Fruit fly (Drosophila melanogaster) whole organism, embryonic: Measurements from ENCODE around the gene CG14650.

ENCODE experiments used
- ATbp ChIP-seq: fragments of 200-800 bp; sonication (Bioruptor generic); optimal IDR thresholded peaks from 2 replicates; lab custom pipeline; 2017; ENCODE audit warnings: missing biosample characterization, mild to moderate bottlenecking, missing genetic modification characterization, missing genetic modification reagents
- Aef1 ChIP-seq: fragments of 200-800 bp; sonication (Bioruptor generic); IDR thresholded peaks from 3 replicates; pipeline ENCODE4 v1.3.6; 2022; ENCODE audit warnings: missing biosample characterization, missing genetic modification characterization
- B-H1 ChIP-seq: fragments of 200-800 bp; sonication (Bioruptor generic); IDR thresholded peaks from 3 replicates; pipeline ENCODE4 v1.3.6; 2022; ENCODE audit warnings: missing biosample characterization, missing genetic modification characterization
- CG10209 ChIP-seq: fragments of 200-800 bp; sonication (Bioruptor generic); optimal IDR thresholded peaks from 3 replicates; lab custom pipeline; 2017; ENCODE audit warnings: missing biosample characterization, mild to moderate bottlenecking, missing genetic modification characterization, missing genetic modification reagents
- CG10267 ChIP-seq: fragments of 200-800 bp; sonication (Bioruptor generic); optimal IDR thresholded peaks from 2 replicates; lab custom pipeline; 2018; ENCODE audit warnings: missing biosample characterization, mild to moderate bottlenecking, missing genetic modification characterization, moderate library complexity
- CG11456 ChIP-seq: fragments of 200-800 bp; sonication (Bioruptor generic); IDR thresholded peaks from 3 replicates; pipeline ENCODE4 v1.3.6; 2022; ENCODE audit warnings: missing biosample characterization, missing genetic modification characterization
- CG12744 ChIP-seq: fragments of 200-800 bp; sonication (Bioruptor generic); optimal IDR thresholded peaks from 2 replicates; lab custom pipeline; 2016; ENCODE audit warnings: missing biosample characterization, missing genetic modification characterization
- CG1603 ChIP-seq: fragments of 200-800 bp; sonication (Bioruptor generic); optimal IDR thresholded peaks from 2 replicates; lab custom pipeline; 2019; ENCODE audit warnings: missing biosample characterization, mild to moderate bottlenecking, missing genetic modification characterization, moderate library complexity
- CG16813 ChIP-seq: fragments of 200-800 bp; sonication (Bioruptor generic); IDR thresholded peaks from 3 replicates; pipeline ENCODE4 v1.3.6; 2022; ENCODE audit warnings: missing biosample characterization, missing genetic modification characterization; ENCODE audit not compliant: partially characterized antibody
- CG17612 ChIP-seq: fragments of 200-800 bp; sonication (Bioruptor generic); IDR thresholded peaks from 2 replicates; pipeline ENCODE4 v1.3.6; 2022; ENCODE audit warnings: missing biosample characterization, missing genetic modification characterization
- CG17912 ChIP-seq: fragments of 200-800 bp; sonication (Bioruptor generic); optimal IDR thresholded peaks from 2 replicates; lab custom pipeline; 2018; ENCODE audit warnings: missing biosample characterization, mild to moderate bottlenecking, missing genetic modification characterization
- CG1832 ChIP-seq: fragments of 200-800 bp; sonication (Bioruptor generic); optimal IDR thresholded peaks from 2 replicates; lab custom pipeline; 2017; ENCODE audit warnings: missing biosample characterization, mild to moderate bottlenecking, missing genetic modification characterization, inconsistent platforms
- CG2129 ChIP-seq: fragments of 200-800 bp; sonication (Bioruptor generic); IDR thresholded peaks from 2 replicates; pipeline ENCODE4 v1.3.6; 2022; ENCODE audit warnings: missing biosample characterization, missing genetic modification characterization; ENCODE audit not compliant: partially characterized antibody
- CG34422 ChIP-seq: fragments of 200-800 bp; sonication (Bioruptor generic); IDR thresholded peaks from 3 replicates; pipeline ENCODE4 v1.3.6; 2022; ENCODE audit warnings: missing biosample characterization, missing genetic modification characterization
- CG4424 ChIP-seq: fragments of 200-800 bp; sonication (Bioruptor generic); optimal IDR thresholded peaks from 3 replicates; lab custom pipeline; 2016; ENCODE audit warnings: missing biosample characterization, missing genetic modification characterization
- CG5245 ChIP-seq: fragments of 200-800 bp; sonication (Bioruptor generic); optimal IDR thresholded peaks from 3 replicates; lab custom pipeline; 2016; ENCODE audit warnings: missing biosample characterization, missing genetic modification characterization
- CG7745 ChIP-seq: fragments of 200-800 bp; sonication (Bioruptor generic); optimal IDR thresholded peaks from 2 replicates; lab custom pipeline; 2018; ENCODE audit warnings: missing biosample characterization, mild to moderate bottlenecking, missing genetic modification characterization, moderate library complexity
- CG8388 ChIP-seq: fragments of 200-800 bp; sonication (Bioruptor generic); optimal IDR thresholded peaks from 2 replicates; lab custom pipeline; 2019; ENCODE audit warnings: missing biosample characterization, mild to moderate bottlenecking, missing genetic modification characterization, moderate library complexity
- CG8765 ChIP-seq: fragments of 200-800 bp; sonication (Bioruptor generic); IDR thresholded peaks from 2 replicates; pipeline ENCODE4 v1.3.6; 2022; ENCODE audit warnings: missing biosample characterization, missing genetic modification characterization
- CG9437 ChIP-seq: fragments of 200-800 bp; sonication (Bioruptor generic); optimal IDR thresholded peaks from 2 replicates; lab custom pipeline; 2018; ENCODE audit warnings: missing biosample characterization, mild to moderate bottlenecking, missing genetic modification characterization
- CG9727 ChIP-seq: fragments of 200-800 bp; sonication (Bioruptor generic); optimal IDR thresholded peaks from 3 replicates; lab custom pipeline; 2017; ENCODE audit warnings: missing biosample characterization, mild to moderate bottlenecking, missing genetic modification characterization
- CG9797 ChIP-seq: fragments of 200-800 bp; sonication (Bioruptor generic); optimal IDR thresholded peaks from 3 replicates; lab custom pipeline; 2018; ENCODE audit warnings: missing biosample characterization, mild to moderate bottlenecking, missing genetic modification characterization
- CoRest ChIP-seq: fragments of 200-800 bp; sonication (Bioruptor generic); optimal IDR thresholded peaks from 3 replicates; lab custom pipeline; 2018; ENCODE audit warnings: missing biosample characterization, mild to moderate bottlenecking, missing genetic modification characterization, moderate library complexity
- Doc3 ChIP-seq: fragments of 200-800 bp; sonication (Bioruptor generic); IDR thresholded peaks from 3 replicates; pipeline ENCODE4 v1.3.6; 2022; ENCODE audit warnings: missing biosample characterization, missing genetic modification characterization; ENCODE audit not compliant: partially characterized antibody
- Dp ChIP-seq: fragments of 200-800 bp; sonication (Bioruptor generic); optimal IDR thresholded peaks from 2 replicates; lab custom pipeline; 2018; ENCODE audit warnings: missing biosample characterization, mild to moderate bottlenecking, missing genetic modification characterization, moderate library complexity
- E2f2 ChIP-seq: fragments of 200-800 bp; sonication (Bioruptor generic); IDR thresholded peaks from 2 replicates; pipeline ENCODE4 v1.3.6; 2022; ENCODE audit warnings: missing biosample characterization, missing genetic modification characterization
- H15 ChIP-seq: fragments of 200-800 bp; sonication (Bioruptor generic); IDR thresholded peaks from 3 replicates; pipeline ENCODE4 v1.3.6; 2022; ENCODE audit warnings: missing biosample characterization, missing genetic modification characterization
- Hr78 ChIP-seq, 2 experiments: fragments of 200-800 bp in 1 of 2; fragments of >200 bp in 1 of 2; sonication (Bioruptor generic) in 1 of 2; optimal IDR thresholded peaks; 2 replicates each; lab custom pipeline; 2017 to 2019; ENCODE audit warnings: missing biosample characterization in 2 of 2, missing genetic modification characterization in 2 of 2, mild to moderate bottlenecking in 1 of 2, moderate library complexity in 1 of 2
- Opbp ChIP-seq: fragments of 200-800 bp; sonication (Bioruptor generic); IDR thresholded peaks from 3 replicates; pipeline ENCODE4 v1.3.6; 2022; ENCODE audit warnings: missing biosample characterization, missing genetic modification characterization; ENCODE audit not compliant: partially characterized antibody
- Optix ChIP-seq: fragments of 200-800 bp; sonication (Bioruptor generic); IDR thresholded peaks from 3 replicates; pipeline ENCODE4 v1.3.6; 2022; ENCODE audit warnings: missing biosample characterization, missing genetic modification characterization
- Pdp1 ChIP-seq, 2 experiments: fragments of 200-800 bp; sonication (Bioruptor generic); optimal IDR thresholded peaks; 3 replicates each; lab custom pipeline; 2016; ENCODE audit warnings: missing biosample characterization in 2 of 2, missing genetic modification characterization in 2 of 2, mild to moderate bottlenecking in 1 of 2, moderate library complexity in 1 of 2
- Sry-β ChIP-seq: fragments of 200-800 bp; sonication (Bioruptor generic); optimal IDR thresholded peaks from 2 replicates; lab custom pipeline; 2018; ENCODE audit warnings: missing biosample characterization, mild to moderate bottlenecking, missing genetic modification characterization, moderate library complexity
- amos ChIP-seq: fragments of 200-800 bp; sonication (Bioruptor generic); IDR thresholded peaks from 2 replicates; pipeline ENCODE4 v1.3.6; 2022; ENCODE audit warnings: missing biosample characterization, missing genetic modification characterization; ENCODE audit not compliant: partially characterized antibody
- ash1 ChIP-seq: fragments of 200-800 bp; sonication (Bioruptor generic); optimal IDR thresholded peaks from 2 replicates; lab custom pipeline; 2018; ENCODE audit warnings: missing biosample characterization, mild to moderate bottlenecking, missing genetic modification characterization
- gfzf ChIP-seq: fragments of 200-800 bp; sonication (Bioruptor generic); optimal IDR thresholded peaks from 2 replicates; lab custom pipeline; 2016; ENCODE audit warnings: missing biosample characterization, mild to moderate bottlenecking, missing genetic modification characterization, moderate library complexity
- gro ChIP-seq: fragments of 200-800 bp; sonication (Bioruptor generic); optimal IDR thresholded peaks from 2 replicates; lab custom pipeline; 2016; ENCODE audit warnings: missing biosample characterization, missing genetic modification characterization
- gsb-n ChIP-seq: fragments of 200-800 bp; sonication (Bioruptor generic); optimal IDR thresholded peaks from 3 replicates; lab custom pipeline; 2018; ENCODE audit warnings: missing biosample characterization, mild to moderate bottlenecking, missing genetic modification characterization
- lilli ChIP-seq: fragments of 200-800 bp; sonication (Bioruptor generic); optimal IDR thresholded peaks from 3 replicates; lab custom pipeline; 2016; ENCODE audit warnings: missing biosample characterization, missing genetic modification characterization
- nau ChIP-seq: fragments of 200-800 bp; sonication (Bioruptor generic); optimal IDR thresholded peaks from 3 replicates; lab custom pipeline; 2017; ENCODE audit warnings: missing biosample characterization, mild to moderate bottlenecking, missing genetic modification characterization, missing genetic modification reagents
- org-1 ChIP-seq: fragments of 200-800 bp; sonication (Bioruptor generic); optimal IDR thresholded peaks from 2 replicates; lab custom pipeline; 2017; ENCODE audit warnings: missing biosample characterization, missing genetic modification characterization
- pan ChIP-seq, 4 experiments: fragments of >200 bp in 3 of 4; fragments of 200-800 bp in 1 of 4; sonication (Bioruptor generic) in 1 of 4; optimal IDR thresholded peaks in 3 of 4; IDR thresholded peaks in 1 of 4; 2 replicates each; pipeline versions ENCODE4 v1.3.6 to Lab custom; 2017 to 2022; ENCODE audit warnings: missing biosample characterization in 2 of 4, missing genetic modification characterization in 2 of 4, mixed read lengths in 1 of 4
- pho ChIP-seq: fragments of 200-800 bp; sonication (Bioruptor generic); optimal IDR thresholded peaks from 2 replicates; lab custom pipeline; 2016; ENCODE audit warnings: missing biosample characterization, missing genetic modification characterization
- phol ChIP-seq: fragments of 200-800 bp; sonication (Bioruptor generic); optimal IDR thresholded peaks from 3 replicates; lab custom pipeline; 2018; ENCODE audit warnings: missing biosample characterization, mild to moderate bottlenecking, missing genetic modification characterization, moderate library complexity
- ranshi ChIP-seq: fragments of 200-800 bp; sonication (Bioruptor generic); IDR thresholded peaks from 2 replicates; pipeline ENCODE4 v1.3.6; 2022; ENCODE audit warnings: missing biosample characterization, missing genetic modification characterization
- shn ChIP-seq: fragments of 200-800 bp; sonication (Bioruptor generic); optimal IDR thresholded peaks from 3 replicates; lab custom pipeline; 2016; ENCODE audit warnings: missing biosample characterization, missing genetic modification characterization
- sisA ChIP-seq: fragments of 200-800 bp; sonication (Bioruptor generic); IDR thresholded peaks from 2 replicates; pipeline ENCODE4 v1.3.6; 2022; ENCODE audit warnings: missing biosample characterization, missing genetic modification characterization
- sr ChIP-seq: fragments of 200-800 bp; sonication (Bioruptor generic); IDR thresholded peaks from 3 replicates; pipeline ENCODE4 v1.3.6; 2022; ENCODE audit warnings: missing biosample characterization, missing genetic modification characterization
- ssp ChIP-seq: fragments of 200-800 bp; sonication (Bioruptor generic); IDR thresholded peaks from 2 replicates; pipeline ENCODE4 v1.3.6; 2022; ENCODE audit warnings: missing biosample characterization, missing genetic modification characterization
- z ChIP-seq: fragments of 200-800 bp; sonication (Bioruptor generic); IDR thresholded peaks from 3 replicates; pipeline ENCODE4 v1.3.6; 2022; ENCODE audit warnings: missing biosample characterization, missing genetic modification characterization
- zfh2 ChIP-seq: fragments of 200-800 bp; sonication (Bioruptor generic); optimal IDR thresholded peaks from 2 replicates; lab custom pipeline; 2016; ENCODE audit warnings: missing biosample characterization, missing genetic modification characterization

Gene CG14650

DNA sequence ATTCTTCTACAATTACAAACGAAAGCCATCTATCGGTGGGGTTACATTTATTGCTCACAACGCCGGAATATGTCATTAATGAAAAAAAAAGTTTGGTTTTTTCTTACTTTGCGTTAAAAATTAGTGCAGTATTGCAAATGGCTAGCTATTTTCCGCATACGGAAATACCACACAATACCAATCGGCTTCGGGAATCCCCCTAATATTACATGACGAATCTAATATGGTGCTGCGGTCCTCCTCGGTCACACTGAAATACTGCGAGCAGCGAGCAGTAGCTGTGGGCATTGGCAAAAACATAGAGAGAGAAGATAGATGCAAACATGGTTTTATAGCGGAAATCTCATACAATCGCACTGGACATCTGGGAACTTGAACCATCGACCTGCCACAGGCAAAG is 49.7 kb upstream of the CG14650 start, which contains the start of gene tub (continued):
- TF ChIP-seq Dp (GFP tag; lab: Kevin White, UChicago) (peak; percentile 32), E2f2 (peak; percentile 43; the same call in 1 of the 2 replicates), CG8388 (GFP tag; lab: Kevin White, UChicago) (no peak), nau (GFP tag; lab: Kevin White, UChicago) (no peak), CG2129 (GFP tag; lab: Robert Waterston, UW) (no peak), sisA (GFP tag; lab: Robert Waterston, UW) (no peak), Opbp (GFP tag; lab: Robert Waterston, UW) (no peak), Sry-β (peak; percentile 74), CG9797 (peak; percentile 84), CG8765 (GFP tag; lab: Robert Waterston, UW) (no peak), Doc3 (GFP tag; lab: Robert Waterston, UW) (no peak), z (GFP tag; lab: Robert Waterston, UW) (no peak), CG5245 (GFP tag; lab: Kevin White, UChicago) (peak; percentile 30), CG11456 (GFP tag; lab: Robert Waterston, UW) (no peak; the same call in none of the 3 replicates), CG7745 (no peak), gsb-n (tag; lab: Kevin White, UChicago) (no peak), CG9727 (GFP tag; lab: Kevin White, UChicago) (no peak), CG4424 (peak; percentile 34), CG16813 (no peak), org-1 (GFP tag; lab: Kevin White, UChicago) (no peak), CG17912 (GFP tag; lab: Kevin White, UChicago) (no peak), CG9437 (GFP tag; lab: Kevin White, UChicago) (peak; percentile 8), B-H1 (GFP tag; lab: Robert Waterston, UW) (no peak), lilli (GFP tag; lab: Kevin White, UChicago) (peak; percentile 69), CG34422 (GFP tag; lab: Robert Waterston, UW) (no peak), ranshi (GFP tag; lab: Robert Waterston, UW) (no peak), ATbp (no peak), amos (GFP tag; lab: Robert Waterston, UW) (peak; percentile 36; the same call in 1 of the 2 replicates), CG1832 (GFP tag; lab: Kevin White, UChicago) (no peak), sr (no peak), CG10267 (peak; percentile 53), CG17612 (GFP tag; lab: Robert Waterston, UW) (no peak), CG12744 (no peak), ssp (GFP tag; lab: Robert Waterston, UW) (peak; percentile 72), CG1603 (tag; lab: Kevin White, UChicago) (peak; percentile 77), Pdp1 (GFP tag; optimal IDR thresholded peaks at IDR 0.05; lab: Kevin White, UChicago) (peak; percentile 24 to 87), pho (GFP tag; lab: Kevin White, UChicago) (peak; percentile 15), phol (tag; lab: Kevin White, UChicago) (peak; percentile 91), CoRest (tag; lab: Kevin White, UChicago) (peak; percentile 49), Optix (GFP tag; lab: Robert Waterston, UW) (no peak), Aef1 (GFP tag; lab: Robert Waterston, UW) (no peak), zfh2 (GFP tag; lab: Kevin White, UChicago) (peak; percentile 25), pan (optimal IDR thresholded peaks at IDR 0.05; lab: Kevin White, UChicago) (no peak), pan (GFP tag; optimal IDR thresholded peaks at IDR 0.05 in 1 of 2, IDR thresholded peaks at IDR 0.05 in 1 of 2) (peak in 1 of 2 experiments; percentile 42), ash1 (no peak), CG10209 (GFP tag; lab: Kevin White, UChicago) (peak; percentile 11), gfzf (peak; percentile 83), H15 (no peak), shn (peak; percentile 31), Hr78 (GFP tag; optimal IDR thresholded peaks at IDR 0.05; lab: Kevin White, UChicago) (no peak), gro (GFP tag; lab: Kevin White, UChicago) (peak; percentile 31)
